Fruit fly (Drosophila melanogaster) whole organism, embryonic: Measurements from ENCODE around the gene Eip63E.

Source experiments
- Atf6 ChIP-seq: fragments of 200-800 bp; sonication (Bioruptor generic); IDR thresholded peaks from 2 replicates; pipeline ENCODE4 v1.3.6; 2022; ENCODE audit warnings: missing biosample characterization, missing genetic modification characterization
- B-H2 ChIP-seq: fragments of 200-800 bp; sonication (Bioruptor generic); optimal IDR thresholded peaks from 2 replicates; lab custom pipeline; 2018; ENCODE audit warnings: missing biosample characterization, mild to moderate bottlenecking, missing genetic modification characterization
- C15 ChIP-seq: fragments of 200-800 bp; sonication (Bioruptor generic); IDR thresholded peaks from 3 replicates; pipeline ENCODE4 v1.3.6; 2022; ENCODE audit warnings: missing biosample characterization, missing genetic modification characterization
- CG10431 ChIP-seq: fragments of 200-800 bp; sonication (Bioruptor generic); optimal IDR thresholded peaks from 3 replicates; lab custom pipeline; 2018; ENCODE audit warnings: missing biosample characterization, mild to moderate bottlenecking, missing genetic modification characterization
- CG11560 ChIP-seq: fragments of 200-800 bp; sonication (Bioruptor generic); IDR thresholded peaks from 3 replicates; pipeline ENCODE4 v1.3.6; 2022; ENCODE audit warnings: missing biosample characterization, missing genetic modification characterization
- CG12155 ChIP-seq: fragments of 200-800 bp; sonication (Bioruptor generic); optimal IDR thresholded peaks from 3 replicates; lab custom pipeline; 2016; ENCODE audit warnings: missing biosample characterization, missing genetic modification characterization
- CG12299 ChIP-seq: fragments of 200-800 bp; sonication (Bioruptor generic); optimal IDR thresholded peaks from 2 replicates; lab custom pipeline; 2018; ENCODE audit warnings: missing biosample characterization, mild to moderate bottlenecking, missing genetic modification characterization
- CG1233 ChIP-seq: fragments of 200-800 bp; sonication (Bioruptor generic); optimal IDR thresholded peaks from 4 replicates; lab custom pipeline; 2018; ENCODE audit warnings: missing biosample characterization, mild to moderate bottlenecking, missing genetic modification characterization
- CG14441 ChIP-seq: fragments of 200-800 bp; sonication (Bioruptor generic); IDR thresholded peaks from 2 replicates; pipeline ENCODE4 v1.3.6; 2022; ENCODE audit warnings: missing biosample characterization, missing genetic modification characterization
- CG16815 ChIP-seq: fragments of 200-800 bp; sonication (Bioruptor generic); optimal IDR thresholded peaks from 3 replicates; lab custom pipeline; 2017; ENCODE audit warnings: missing biosample characterization, mild to moderate bottlenecking, missing genetic modification characterization
- CG18599 ChIP-seq: fragments of 200-800 bp; sonication (Bioruptor generic); optimal IDR thresholded peaks from 3 replicates; lab custom pipeline; 2017; ENCODE audit warnings: missing biosample characterization, missing genetic modification characterization, mild to moderate bottlenecking, moderate library complexity, missing genetic modification reagents
- CG2116 ChIP-seq: fragments of 200-800 bp; sonication (Bioruptor generic); optimal IDR thresholded peaks from 3 replicates; lab custom pipeline; 2018; ENCODE audit warnings: missing biosample characterization, mild to moderate bottlenecking, missing genetic modification characterization
- CG31224 ChIP-seq: fragments of 200-800 bp; sonication (Bioruptor generic); IDR thresholded peaks from 2 replicates; pipeline ENCODE4 v1.3.6; 2022; ENCODE audit warnings: missing biosample characterization, missing genetic modification characterization
- CG32767 ChIP-seq: fragments of 200-800 bp; sonication (Bioruptor generic); IDR thresholded peaks from 2 replicates; pipeline ENCODE4 v1.3.6; 2022; ENCODE audit warnings: missing biosample characterization, missing genetic modification characterization
- CG34376 ChIP-seq: fragments of 200-800 bp; sonication (Bioruptor generic); optimal IDR thresholded peaks from 2 replicates; lab custom pipeline; 2018; ENCODE audit warnings: missing biosample characterization, mild to moderate bottlenecking, missing genetic modification characterization
- CG3847 ChIP-seq: fragments of 200-800 bp; sonication (Bioruptor generic); IDR thresholded peaks from 2 replicates; pipeline ENCODE4 v1.3.6; 2022; ENCODE audit warnings: missing biosample characterization, missing genetic modification characterization
- CG4282 ChIP-seq: fragments of 200-800 bp; sonication (Bioruptor generic); optimal IDR thresholded peaks from 2 replicates; lab custom pipeline; 2016; ENCODE audit warnings: missing biosample characterization, missing genetic modification characterization
- CG4424 ChIP-seq: fragments of 200-800 bp; sonication (Bioruptor generic); optimal IDR thresholded peaks from 3 replicates; lab custom pipeline; 2016; ENCODE audit warnings: missing biosample characterization, missing genetic modification characterization
- CG7987 ChIP-seq: fragments of 200-800 bp; sonication (Bioruptor generic); optimal IDR thresholded peaks from 2 replicates; lab custom pipeline; 2018; ENCODE audit warnings: missing biosample characterization, mild to moderate bottlenecking, missing genetic modification characterization, moderate library complexity
- CG8281 ChIP-seq: fragments of 200-800 bp; sonication (Bioruptor generic); optimal IDR thresholded peaks from 2 replicates; lab custom pipeline; 2018; ENCODE audit warnings: missing biosample characterization, mild to moderate bottlenecking, missing genetic modification characterization, moderate library complexity
- CG8478 ChIP-seq: fragments of >200 bp; optimal IDR thresholded peaks from 2 replicates; lab custom pipeline; 2018
- CG9876 ChIP-seq: fragments of 200-800 bp; sonication (Bioruptor generic); optimal IDR thresholded peaks from 2 replicates; lab custom pipeline; 2016; ENCODE audit warnings: missing biosample characterization, missing genetic modification characterization
- Dad ChIP-seq: fragments of 200-800 bp; sonication (Bioruptor generic); optimal IDR thresholded peaks from 3 replicates; lab custom pipeline; 2016; ENCODE audit warnings: missing biosample characterization, missing genetic modification characterization
- Drgx ChIP-seq: fragments of 200-800 bp; sonication (Bioruptor generic); IDR thresholded peaks from 2 replicates; pipeline ENCODE4 v1.3.6; 2022; ENCODE audit warnings: missing biosample characterization, missing genetic modification characterization
- E2f1 ChIP-seq: fragments of 200-800 bp; sonication (Bioruptor generic); IDR thresholded peaks from 2 replicates; pipeline ENCODE4 v1.3.6; 2022; ENCODE audit warnings: missing biosample characterization, missing genetic modification characterization
- GATAe ChIP-seq: fragments of 200-800 bp; sonication (Bioruptor generic); conservative IDR thresholded peaks from 2 replicates; pipeline ENCODE4 v1.3.6; 2022; ENCODE audit warnings: missing biosample characterization, missing genetic modification characterization
- Hey ChIP-seq: fragments of 200-800 bp; sonication (Bioruptor generic); optimal IDR thresholded peaks from 3 replicates; lab custom pipeline; 2018; ENCODE audit warnings: missing biosample characterization, mild to moderate bottlenecking, missing genetic modification characterization
- Lpt ChIP-seq: fragments of >200 bp; optimal IDR thresholded peaks from 2 replicates; lab custom pipeline; 2018; ENCODE audit warnings: missing biosample characterization, missing genetic modification characterization
- Med ChIP-seq: fragments of 200-800 bp; sonication (Bioruptor generic); peaks from one replicate; lab custom pipeline; 2016; ENCODE audit warnings: missing biosample characterization, missing genetic modification characterization, mild to moderate bottlenecking, inconsistent platforms, moderate library complexity
- Nf-YB ChIP-seq: fragments of 200-800 bp; sonication (Bioruptor generic); optimal IDR thresholded peaks from 3 replicates; lab custom pipeline; 2019; ENCODE audit warnings: missing biosample characterization, mild to moderate bottlenecking, missing genetic modification characterization, moderate library complexity
- NfI ChIP-seq: fragments of 200-800 bp; sonication (Bioruptor generic); optimal IDR thresholded peaks from 3 replicates; lab custom pipeline; 2018; ENCODE audit warnings: missing biosample characterization, mild to moderate bottlenecking, missing genetic modification characterization, moderate library complexity
- Oli ChIP-seq: fragments of 200-800 bp; sonication (Bioruptor generic); optimal IDR thresholded peaks from 2 replicates; lab custom pipeline; 2018; ENCODE audit warnings: missing biosample characterization, mild to moderate bottlenecking, missing genetic modification characterization, moderate library complexity
- Scr ChIP-seq: fragments of 200-800 bp; sonication (Bioruptor generic); IDR thresholded peaks from 2 replicates; pipeline ENCODE4 v1.3.6; 2022; ENCODE audit warnings: missing biosample characterization, missing genetic modification characterization; ENCODE audit not compliant: partially characterized antibody
- ac ChIP-seq: fragments of 200-800 bp; sonication (Bioruptor generic); optimal IDR thresholded peaks from 3 replicates; lab custom pipeline; 2017; ENCODE audit warnings: missing biosample characterization, mild to moderate bottlenecking, missing genetic modification characterization
- az2 ChIP-seq: fragments of 200-800 bp; sonication (Bioruptor generic); optimal IDR thresholded peaks from 3 replicates; lab custom pipeline; 2016; ENCODE audit warnings: missing biosample characterization, missing genetic modification characterization
- cg ChIP-seq: fragments of 200-800 bp; sonication (Bioruptor generic); optimal IDR thresholded peaks from 3 replicates; lab custom pipeline; 2019; ENCODE audit warnings: missing biosample characterization, mild to moderate bottlenecking, missing genetic modification characterization, moderate library complexity
- emc ChIP-seq: fragments of 200-800 bp; sonication (Bioruptor generic); optimal IDR thresholded peaks from 2 replicates; lab custom pipeline; 2016; ENCODE audit warnings: missing biosample characterization, missing genetic modification characterization
- gce ChIP-seq: fragments of 200-800 bp; sonication (Bioruptor generic); IDR thresholded peaks from 3 replicates; pipeline ENCODE4 v1.3.6; 2022; ENCODE audit warnings: missing biosample characterization, missing genetic modification characterization
- gcm ChIP-seq: fragments of 200-800 bp; sonication (Bioruptor generic); optimal IDR thresholded peaks from 2 replicates; lab custom pipeline; 2019; ENCODE audit warnings: missing biosample characterization, mild to moderate bottlenecking, missing genetic modification characterization, moderate library complexity
- gcm2 ChIP-seq: fragments of 200-800 bp; sonication (Bioruptor generic); optimal IDR thresholded peaks from 2 replicates; lab custom pipeline; 2016; ENCODE audit warnings: missing biosample characterization, missing genetic modification characterization
- gem ChIP-seq: fragments of 200-800 bp; sonication (Bioruptor generic); optimal IDR thresholded peaks from 2 replicates; lab custom pipeline; 2019; ENCODE audit warnings: missing biosample characterization, mild to moderate bottlenecking, missing genetic modification characterization, moderate library complexity
- inv ChIP-seq: fragments of 200-800 bp; sonication (Bioruptor generic); IDR thresholded peaks from 2 replicates; pipeline ENCODE4 v1.3.6; 2022; ENCODE audit warnings: missing biosample characterization, missing genetic modification characterization; ENCODE audit not compliant: partially characterized antibody
- knrl ChIP-seq: fragments of 200-800 bp; sonication (Bioruptor generic); IDR thresholded peaks from 3 replicates; pipeline ENCODE4 v1.3.6; 2022; ENCODE audit warnings: missing biosample characterization, missing genetic modification characterization; ENCODE audit not compliant: partially characterized antibody
- peb ChIP-seq: fragments of 200-800 bp; sonication (Bioruptor generic); IDR thresholded peaks from 2 replicates; pipeline ENCODE4 v1.3.6; 2022; ENCODE audit warnings: missing biosample characterization, missing genetic modification characterization
- sc ChIP-seq, 3 experiments: fragments of >200 bp in 2 of 3; fragments of 200-800 bp in 1 of 3; sonication (Bioruptor generic) in 1 of 3; optimal IDR thresholded peaks; 2 replicates in 2 of 3; 3 replicates in 1 of 3; lab custom pipeline; 2017; ENCODE audit warnings: mild to moderate bottlenecking in 1 of 3, missing biosample characterization in 1 of 3, missing genetic modification characterization in 1 of 3, missing genetic modification reagents in 1 of 3
- sd ChIP-seq: fragments of 200-800 bp; sonication (Bioruptor generic); optimal IDR thresholded peaks from 3 replicates; lab custom pipeline; 2018; ENCODE audit warnings: missing biosample characterization, mild to moderate bottlenecking, missing genetic modification characterization, moderate library complexity
- slp2 ChIP-seq: fragments of 200-800 bp; sonication (Bioruptor generic); optimal IDR thresholded peaks from 2 replicates; lab custom pipeline; 2016; ENCODE audit warnings: missing biosample characterization, missing genetic modification characterization
- tio ChIP-seq: fragments of 200-800 bp; sonication (Bioruptor generic); optimal IDR thresholded peaks from 2 replicates; lab custom pipeline; 2017; ENCODE audit warnings: missing biosample characterization, missing genetic modification characterization, inconsistent platforms
- twi ChIP-seq: fragments of 200-800 bp; optimal IDR thresholded peaks from 2 replicates; lab custom pipeline; 2019; ENCODE audit warnings: missing biosample characterization, mild to moderate bottlenecking, missing genetic modification characterization, moderate library complexity
- vvl ChIP-seq: fragments of 200-800 bp; sonication (Bioruptor generic); IDR thresholded peaks from 2 replicates; pipeline ENCODE4 v1.3.6; 2022; ENCODE audit warnings: missing biosample characterization, missing genetic modification characterization
- zen ChIP-seq: fragments of 200-800 bp; sonication (Bioruptor generic); optimal IDR thresholded peaks from 3 replicates; lab custom pipeline; 2018; ENCODE audit warnings: missing biosample characterization, mild to moderate bottlenecking, missing genetic modification characterization, moderate library complexity

Eip63E gene

DNA sequence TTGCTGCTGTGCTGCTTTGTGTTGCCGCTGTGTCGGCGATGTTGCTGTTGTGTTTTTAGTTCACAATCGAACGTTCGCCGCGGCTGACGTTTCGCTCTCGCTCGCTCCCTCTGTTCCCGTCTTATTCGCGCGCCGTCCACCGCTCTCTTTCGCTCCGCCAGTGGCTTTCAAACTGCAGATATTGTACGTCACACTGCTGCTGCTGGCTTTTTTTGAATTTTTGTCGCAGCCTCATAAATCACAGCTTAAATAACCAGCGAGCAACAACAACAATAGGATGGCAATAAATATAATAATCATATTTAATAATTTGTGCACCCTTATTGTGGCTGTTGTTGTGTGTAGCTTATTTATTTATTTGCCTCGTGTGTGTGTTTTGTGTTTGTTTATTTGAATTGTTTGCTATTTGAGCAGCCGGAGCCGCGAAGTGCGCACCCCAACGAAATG is 28.0 kb downstream of the Eip63E start (continued):
- TF ChIP-seq Nf-YB (no peak), twi (tag; lab: Kevin White, UChicago) (no peak), Dad (no peak), NfI (GFP tag; lab: Kevin White, UChicago) (no peak), CG16815 (GFP tag; lab: Kevin White, UChicago) (no peak), sc (optimal IDR thresholded peaks at IDR 0.05; lab: Kevin White, UChicago) (no peak), sc (GFP tag; optimal IDR thresholded peaks at IDR 0.05; lab: Kevin White, UChicago) (peak; percentile 39), CG34376 (no peak), CG4424 (no peak), CG14441 (peak; percentile 7; the same call in 1 of the 2 replicates), CG12155 (GFP tag; lab: Kevin White, UChicago) (no peak), gcm2 (GFP tag; lab: Kevin White, UChicago) (no peak), CG3847 (GFP tag; lab: Robert Waterston, UW) (no peak), CG31224 (GFP tag; lab: Robert Waterston, UW) (no peak), B-H2 (GFP tag; lab: Kevin White, UChicago) (no peak), Med (GFP tag; lab: Kevin White, UChicago) (peak; percentile 72), peb (no peak), CG7987 (peak; percentile 26), GATAe (GFP tag; lab: Robert Waterston, UW) (no peak), C15 (GFP tag; lab: Robert Waterston, UW) (0 out of 3 replicates have a peak, but pooled peaks have one; percentile 7), Oli (tag; lab: Kevin White, UChicago) (no peak), CG18599 (peak; percentile 58), Scr (no peak; the same call in 1 of the 2 replicates), CG2116 (GFP tag; lab: Kevin White, UChicago) (no peak), CG4282 (no peak), CG8478 (no peak), inv (GFP tag; lab: Robert Waterston, UW) (no peak), E2f1 (no peak), CG12299 (tag; lab: Kevin White, UChicago) (peak; percentile 36), az2 (GFP tag; lab: Kevin White, UChicago) (no peak), slp2 (no peak), CG32767 (peak; percentile 19; the same call in 1 of the 2 replicates), CG1233 (GFP tag; lab: Kevin White, UChicago) (peak; percentile 31), vvl (GFP tag; lab: Robert Waterston, UW) (peak; percentile 39; the same call in 1 of the 2 replicates), CG8281 (no peak), CG11560 (no peak), emc (no peak), CG9876 (GFP tag; lab: Kevin White, UChicago) (no peak), sd (tag; lab: Kevin White, UChicago) (peak; percentile 46), gem (tag; lab: Kevin White, UChicago) (peak; percentile 52), gcm (no peak), Atf6 (GFP tag; lab: Robert Waterston, UW) (peak; percentile 61), CG10431 (GFP tag; lab: Kevin White, UChicago) (no peak), gce (GFP tag; lab: Robert Waterston, UW) (0 out of 3 replicates have a peak, but pooled peaks have one; percentile 68), tio (GFP tag; lab: Kevin White, UChicago) (no peak), zen (tag; lab: Kevin White, UChicago) (no peak), Hey (tag; lab: Kevin White, UChicago) (peak; percentile 25), Lpt (no peak), cg (GFP tag; lab: Kevin White, UChicago) (no peak), knrl (GFP tag; lab: Robert Waterston, UW) (peak; percentile 41; the same call in 1 of the 3 replicates), ac (peak; percentile 10), Drgx (GFP tag; lab: Robert Waterston, UW) (peak; percentile 11; the same call in 1 of the 2 replicates)
